Fruit fly (Drosophila melanogaster) whole organism, embryonic: ENCODE results near the gene CG4968.

ENCODE experiments used
- B-H1 ChIP-seq: fragments of 200-800 bp; sonication (Bioruptor generic); IDR thresholded peaks from 3 replicates; pipeline ENCODE4 v1.3.6; 2022; ENCODE audit warnings: missing biosample characterization, missing genetic modification characterization
- Bgb ChIP-seq: fragments of 200-800 bp; sonication (Bioruptor generic); IDR thresholded peaks from 2 replicates; pipeline ENCODE4 v1.3.6; 2022; ENCODE audit warnings: missing biosample characterization, missing genetic modification characterization; ENCODE audit not compliant: partially characterized antibody
- Bteb2 ChIP-seq: fragments of 200-800 bp; sonication (Bioruptor generic); optimal IDR thresholded peaks from 2 replicates; lab custom pipeline; 2016; ENCODE audit warnings: missing biosample characterization, missing genetic modification characterization
- CG10274 ChIP-seq: fragments of 200-800 bp; sonication (Bioruptor generic); optimal IDR thresholded peaks from 3 replicates; lab custom pipeline; 2017; ENCODE audit warnings: missing biosample characterization, mild to moderate bottlenecking, missing genetic modification characterization
- CG12769 ChIP-seq: fragments of 200-800 bp; sonication (Bioruptor generic); optimal IDR thresholded peaks from 2 replicates; lab custom pipeline; 2019; ENCODE audit warnings: missing biosample characterization, mild to moderate bottlenecking, missing genetic modification characterization, moderate library complexity
- CG1602 ChIP-seq: fragments of 200-800 bp; sonication (Bioruptor generic); optimal IDR thresholded peaks from 3 replicates; lab custom pipeline; 2016; ENCODE audit warnings: missing biosample characterization, missing genetic modification characterization
- CG1603 ChIP-seq: fragments of 200-800 bp; sonication (Bioruptor generic); optimal IDR thresholded peaks from 2 replicates; lab custom pipeline; 2019; ENCODE audit warnings: missing biosample characterization, mild to moderate bottlenecking, missing genetic modification characterization, moderate library complexity
- CG17385 ChIP-seq: fragments of 200-800 bp; sonication (Bioruptor generic); optimal IDR thresholded peaks from 3 replicates; lab custom pipeline; 2018; ENCODE audit warnings: missing biosample characterization, mild to moderate bottlenecking, missing genetic modification characterization
- CG30020 ChIP-seq: fragments of 200-800 bp; optimal IDR thresholded peaks from 2 replicates; lab custom pipeline; 2019; ENCODE audit warnings: missing biosample characterization, mild to moderate bottlenecking, missing genetic modification characterization, moderate library complexity
- CG33557 ChIP-seq: fragments of 200-800 bp; sonication (Bioruptor generic); optimal IDR thresholded peaks from 2 replicates; lab custom pipeline; 2019; ENCODE audit warnings: missing biosample characterization, mild to moderate bottlenecking, missing genetic modification characterization, moderate library complexity
- CG34422 ChIP-seq: fragments of 200-800 bp; sonication (Bioruptor generic); IDR thresholded peaks from 3 replicates; pipeline ENCODE4 v1.3.6; 2022; ENCODE audit warnings: missing biosample characterization, missing genetic modification characterization
- CG4617 ChIP-seq: fragments of 200-800 bp; sonication (Bioruptor generic); optimal IDR thresholded peaks from 3 replicates; lab custom pipeline; 2016; ENCODE audit warnings: missing biosample characterization, missing genetic modification characterization, borderline replicate concordance
- CG5180 ChIP-seq: fragments of 200-800 bp; sonication (Bioruptor generic); optimal IDR thresholded peaks from 3 replicates; lab custom pipeline; 2017; ENCODE audit warnings: missing biosample characterization, missing genetic modification characterization, mild to moderate bottlenecking, moderate library complexity, missing genetic modification reagents
- CG9215 ChIP-seq: fragments of 200-800 bp; sonication (Bioruptor generic); IDR thresholded peaks from 2 replicates; pipeline ENCODE4 v1.3.6; 2022; ENCODE audit warnings: missing biosample characterization, missing genetic modification characterization
- Dll ChIP-seq: fragments of 200-800 bp; sonication (Bioruptor generic); IDR thresholded peaks from 4 replicates; pipeline ENCODE4 v1.3.6; 2022; ENCODE audit warnings: missing biosample characterization, missing genetic modification characterization; ENCODE audit not compliant: partially characterized antibody
- E2f1 ChIP-seq: fragments of 200-800 bp; sonication (Bioruptor generic); IDR thresholded peaks from 2 replicates; pipeline ENCODE4 v1.3.6; 2022; ENCODE audit warnings: missing biosample characterization, missing genetic modification characterization
- HmgZ ChIP-seq: fragments of 200-800 bp; sonication (Bioruptor generic); optimal IDR thresholded peaks from 2 replicates; lab custom pipeline; 2018; ENCODE audit warnings: missing biosample characterization, mild to moderate bottlenecking, missing genetic modification characterization
- Kr ChIP-seq: fragments of 200-800 bp; sonication (Bioruptor generic); optimal IDR thresholded peaks from 2 replicates; lab custom pipeline; 2017; ENCODE audit warnings: missing biosample characterization, mild to moderate bottlenecking, missing genetic modification characterization
- Lpt ChIP-seq: fragments of >200 bp; optimal IDR thresholded peaks from 2 replicates; lab custom pipeline; 2018; ENCODE audit warnings: missing biosample characterization, missing genetic modification characterization
- MBD-R2 ChIP-seq: fragments of 200-800 bp; sonication (Bioruptor generic); IDR thresholded peaks from 2 replicates; pipeline ENCODE4 v1.3.6; 2022; ENCODE audit warnings: missing biosample characterization, missing genetic modification characterization
- MESR4 ChIP-seq: fragments of 200-800 bp; sonication (Bioruptor generic); optimal IDR thresholded peaks from 2 replicates; lab custom pipeline; 2018; ENCODE audit warnings: missing biosample characterization, mild to moderate bottlenecking, missing genetic modification characterization, moderate library complexity
- Nf-YB ChIP-seq: fragments of 200-800 bp; sonication (Bioruptor generic); optimal IDR thresholded peaks from 3 replicates; lab custom pipeline; 2019; ENCODE audit warnings: missing biosample characterization, mild to moderate bottlenecking, missing genetic modification characterization, moderate library complexity
- Pdp1 ChIP-seq, 2 experiments: fragments of 200-800 bp; sonication (Bioruptor generic); optimal IDR thresholded peaks; 3 replicates each; lab custom pipeline; 2016; ENCODE audit warnings: missing biosample characterization in 2 of 2, missing genetic modification characterization in 2 of 2, mild to moderate bottlenecking in 1 of 2, moderate library complexity in 1 of 2
- Ravus ChIP-seq: fragments of 200-800 bp; sonication (Bioruptor generic); IDR thresholded peaks from 2 replicates; pipeline ENCODE4 v1.3.6; 2022; ENCODE audit warnings: missing biosample characterization, missing genetic modification characterization
- Xrp1 ChIP-seq: fragments of 200-800 bp; sonication (Bioruptor generic); IDR thresholded peaks from 2 replicates; pipeline ENCODE4 v1.3.6; 2022; ENCODE audit warnings: missing biosample characterization, missing genetic modification characterization
- YL-1 ChIP-seq: fragments of 200-800 bp; sonication (Bioruptor generic); optimal IDR thresholded peaks from 3 replicates; lab custom pipeline; 2017; ENCODE audit warnings: missing biosample characterization, mild to moderate bottlenecking, missing genetic modification characterization
- cg ChIP-seq: fragments of 200-800 bp; sonication (Bioruptor generic); optimal IDR thresholded peaks from 3 replicates; lab custom pipeline; 2019; ENCODE audit warnings: missing biosample characterization, mild to moderate bottlenecking, missing genetic modification characterization, moderate library complexity
- crp ChIP-seq, 2 experiments: fragments of 200-800 bp; sonication (Bioruptor generic); optimal IDR thresholded peaks; 2 replicates in 1 of 2; 3 replicates in 1 of 2; lab custom pipeline; 2017; ENCODE audit warnings: missing biosample characterization in 2 of 2, missing genetic modification characterization in 2 of 2, mild to moderate bottlenecking in 1 of 2, moderate library complexity in 1 of 2
- dm ChIP-seq: fragments of 200-800 bp; sonication (Bioruptor generic); optimal IDR thresholded peaks from 3 replicates; lab custom pipeline; 2016; ENCODE audit warnings: missing biosample characterization, missing genetic modification characterization
- dysf ChIP-seq: fragments of 200-800 bp; sonication (Bioruptor generic); IDR thresholded peaks from 3 replicates; pipeline ENCODE4 v1.3.6; 2022; ENCODE audit warnings: missing biosample characterization, missing genetic modification characterization
- eve ChIP-seq, 2 experiments: fragments of >200 bp; optimal IDR thresholded peaks; 2 replicates each; lab custom pipeline; 2017; ENCODE audit warnings: missing biosample characterization in 2 of 2, missing genetic modification characterization in 2 of 2
- eyg ChIP-seq: fragments of 200-800 bp; sonication (Bioruptor generic); optimal IDR thresholded peaks from 3 replicates; lab custom pipeline; 2016; ENCODE audit warnings: missing biosample characterization, missing genetic modification characterization
- fd96Cb ChIP-seq: fragments of 200-800 bp; sonication (Bioruptor generic); optimal IDR thresholded peaks from 2 replicates; lab custom pipeline; 2018; ENCODE audit warnings: missing biosample characterization, mild to moderate bottlenecking, missing genetic modification characterization, moderate library complexity
- gfzf ChIP-seq: fragments of 200-800 bp; sonication (Bioruptor generic); optimal IDR thresholded peaks from 2 replicates; lab custom pipeline; 2016; ENCODE audit warnings: missing biosample characterization, mild to moderate bottlenecking, missing genetic modification characterization, moderate library complexity
- hbn ChIP-seq: fragments of 200-800 bp; sonication (Bioruptor generic); IDR thresholded peaks from 2 replicates; pipeline ENCODE4 v1.3.6; 2022; ENCODE audit warnings: missing biosample characterization, missing genetic modification characterization; ENCODE audit not compliant: partially characterized antibody
- her ChIP-seq: fragments of 200-800 bp; sonication (Bioruptor generic); optimal IDR thresholded peaks from 2 replicates; lab custom pipeline; 2016; ENCODE audit warnings: missing biosample characterization, missing genetic modification characterization
- pb ChIP-seq: fragments of 200-800 bp; sonication (Bioruptor generic); optimal IDR thresholded peaks from 3 replicates; lab custom pipeline; 2016; ENCODE audit warnings: missing biosample characterization, missing genetic modification characterization
- pfk ChIP-seq: fragments of 200-800 bp; sonication (Bioruptor generic); optimal IDR thresholded peaks from 2 replicates; lab custom pipeline; 2018; ENCODE audit warnings: missing biosample characterization, mild to moderate bottlenecking, missing genetic modification characterization, moderate library complexity
- pzg ChIP-seq: fragments of 200-800 bp; sonication (Bioruptor generic); optimal IDR thresholded peaks from 3 replicates; lab custom pipeline; 2018; ENCODE audit warnings: missing biosample characterization, mild to moderate bottlenecking, missing genetic modification characterization, moderate library complexity
- row ChIP-seq: fragments of 200-800 bp; sonication (Bioruptor generic); IDR thresholded peaks from 3 replicates; pipeline ENCODE4 v1.3.6; 2022; ENCODE audit warnings: missing biosample characterization, missing genetic modification characterization
- stwl ChIP-seq: fragments of 200-800 bp; sonication (Bioruptor generic); optimal IDR thresholded peaks from 3 replicates; lab custom pipeline; 2018; ENCODE audit warnings: missing biosample characterization, mild to moderate bottlenecking, missing genetic modification characterization, moderate library complexity
- tx ChIP-seq: fragments of 200-800 bp; sonication (Bioruptor generic); optimal IDR thresholded peaks from 2 replicates; lab custom pipeline; 2016; ENCODE audit warnings: missing biosample characterization, missing genetic modification characterization
- unc-4 ChIP-seq: fragments of 200-800 bp; sonication (Bioruptor generic); IDR thresholded peaks from 2 replicates; pipeline ENCODE4 v1.3.6; 2022; ENCODE audit warnings: missing biosample characterization, missing genetic modification characterization; ENCODE audit not compliant: partially characterized antibody
- usp ChIP-seq: fragments of >200 bp; optimal IDR thresholded peaks from 2 replicates; lab custom pipeline; 2017; ENCODE audit warnings: missing biosample characterization, missing genetic modification characterization
- wek ChIP-seq: fragments of 200-800 bp; sonication (Bioruptor generic); optimal IDR thresholded peaks from 3 replicates; lab custom pipeline; 2018; ENCODE audit warnings: missing biosample characterization, mild to moderate bottlenecking, missing genetic modification characterization, moderate library complexity

Gene CG4968

DNA sequence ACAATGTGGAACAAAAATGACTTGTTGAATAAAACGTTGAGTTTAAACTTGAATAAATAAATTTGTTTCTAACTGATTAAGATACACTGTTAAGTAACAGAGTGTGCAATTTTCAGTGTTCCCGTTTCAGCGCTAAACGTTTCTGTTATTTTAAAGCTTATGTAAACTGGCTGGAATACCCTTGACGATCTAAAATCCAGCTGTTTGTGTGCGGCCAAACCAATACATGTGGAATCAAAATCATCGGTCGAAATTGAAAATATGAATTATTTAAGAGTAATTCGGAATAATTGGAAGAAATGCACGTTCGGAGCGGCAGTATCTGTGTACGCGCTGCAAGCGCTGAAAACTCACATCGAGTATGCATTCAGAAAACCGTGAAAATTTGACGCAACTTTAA, 36.9 kb upstream of the CG4968 start, which contains the start of gene Mulk:
Gene Mulk, plus strand, starts transcription at position 198 of the 400 bp plus-strand sequence.
- TF ChIP-seq Lpt (GFP tag; lab: Kevin White, UChicago) (no peak), MBD-R2 (GFP tag; lab: Robert Waterston, UW) (peak; percentile 76), HmgZ (peak; percentile 10), CG1602 (GFP tag; lab: Kevin White, UChicago) (no peak), usp (GFP tag; lab: Kevin White, UChicago) (no peak), CG30020 (tag; lab: Kevin White, UChicago) (peak; percentile 90), pzg (GFP tag; lab: Kevin White, UChicago) (peak; percentile 31), crp (GFP tag; optimal IDR thresholded peaks at IDR 0.05; lab: Kevin White, UChicago) (peak; percentile 0 to 84), Kr (no peak), fd96Cb (tag; lab: Kevin White, UChicago) (no peak), row (peak; percentile 14; the same call in 1 of the 3 replicates), CG1603 (tag; lab: Kevin White, UChicago) (peak; percentile 95), dysf (GFP tag; lab: Robert Waterston, UW) (no peak), unc-4 (GFP tag; lab: Robert Waterston, UW) (no peak), B-H1 (GFP tag; lab: Robert Waterston, UW) (no peak), Ravus (GFP tag; lab: Robert Waterston, UW) (no peak), CG33557 (GFP tag; lab: Kevin White, UChicago) (no peak), YL-1 (GFP tag; lab: Kevin White, UChicago) (peak; percentile 29), CG10274 (GFP tag; lab: Kevin White, UChicago) (no peak), Dll (GFP tag; lab: Robert Waterston, UW) (0 out of 4 replicates have a peak, but pooled peaks have one; percentile 29), tx (GFP tag; lab: Kevin White, UChicago) (no peak), E2f1 (no peak), gfzf (GFP tag; lab: Kevin White, UChicago) (peak; percentile 9), Bteb2 (GFP tag; lab: Kevin White, UChicago) (no peak), stwl (peak; percentile 36), Bgb (GFP tag; lab: Robert Waterston, UW) (no peak), Pdp1 (GFP tag; optimal IDR thresholded peaks at IDR 0.05; lab: Kevin White, UChicago) (peak in 1 of 2 experiments; percentile 81), CG4617 (GFP tag; lab: Kevin White, UChicago) (peak; percentile 5), CG34422 (GFP tag; lab: Robert Waterston, UW) (0 out of 3 replicates have a peak, but pooled peaks have one; percentile 11), Nf-YB (GFP tag; lab: Kevin White, UChicago) (no peak), cg (peak; percentile 72), MESR4 (GFP tag; lab: Kevin White, UChicago) (peak; percentile 23), eyg (no peak), CG9215 (GFP tag; lab: Robert Waterston, UW) (no peak), CG17385 (no peak), eve (GFP tag; optimal IDR thresholded peaks at IDR 0.05; lab: Kevin White, UChicago) (peak in 1 of 2 experiments; percentile 40), pb (GFP tag; lab: Kevin White, UChicago) (no peak), pfk (peak; percentile 91), CG5180 (GFP tag; lab: Kevin White, UChicago) (peak; percentile 40), hbn (peak; percentile 36; the same call in 1 of the 2 replicates), dm (peak; percentile 19), CG12769 (tag; lab: Kevin White, UChicago) (no peak), her (GFP tag; lab: Kevin White, UChicago) (no peak), Xrp1 (GFP tag; lab: Robert Waterston, UW) (no peak), wek (GFP tag; lab: Kevin White, UChicago) (peak; percentile 98)
